Fruit fly (Drosophila melanogaster) ovary, adult (tissue): ENCODE results near the gene CG33124.
A peak's percentile ranks its signal among the peaks of the same experiment; 100 is the strongest.

Source experiments
- CG17801 ChIP-seq: fragments of 200-800 bp; optimal IDR thresholded peaks from 2 replicates; lab custom pipeline; 2019; ENCODE audit warnings: missing biosample characterization, mild to moderate bottlenecking, missing genetic modification characterization, moderate library complexity; ENCODE audit not compliant: partially characterized antibody

Gene CG33124

DNA sequence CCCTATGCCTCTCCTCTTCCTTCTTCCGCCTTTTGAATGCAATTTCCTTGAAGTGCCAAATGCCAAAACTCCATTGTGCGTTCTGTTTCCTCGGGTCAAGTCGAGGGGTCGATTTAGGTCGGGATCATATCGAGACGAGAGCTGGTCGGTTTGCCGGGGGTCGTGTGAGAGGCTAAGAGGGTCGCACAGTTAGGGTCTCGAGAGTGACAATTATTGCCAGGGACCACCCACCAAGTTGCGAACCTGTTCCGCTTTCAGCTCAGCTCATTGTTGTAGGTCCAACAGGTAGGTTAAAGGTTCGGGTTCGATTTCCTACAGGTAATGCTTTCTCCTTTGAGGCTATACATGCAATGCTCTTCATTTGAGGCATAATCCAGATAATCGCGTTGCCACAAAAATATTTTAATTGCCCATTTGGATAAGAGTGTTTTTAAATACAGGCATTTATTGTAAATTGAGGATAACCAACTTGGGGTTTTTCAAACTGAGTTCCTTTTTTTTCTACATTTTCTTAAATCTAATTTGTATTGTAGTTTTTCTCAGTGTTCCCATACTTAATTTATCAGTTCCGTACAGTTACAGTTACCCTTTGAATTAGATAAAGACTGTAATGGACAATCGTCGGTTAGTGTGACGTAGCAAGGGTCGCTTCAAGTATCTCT lies 36.3 kb downstream of the CG33124 start:
- no peak for TF ChIP-seq CG17801 (GFP tag; lab: Kevin White, UChicago)

DNA sequence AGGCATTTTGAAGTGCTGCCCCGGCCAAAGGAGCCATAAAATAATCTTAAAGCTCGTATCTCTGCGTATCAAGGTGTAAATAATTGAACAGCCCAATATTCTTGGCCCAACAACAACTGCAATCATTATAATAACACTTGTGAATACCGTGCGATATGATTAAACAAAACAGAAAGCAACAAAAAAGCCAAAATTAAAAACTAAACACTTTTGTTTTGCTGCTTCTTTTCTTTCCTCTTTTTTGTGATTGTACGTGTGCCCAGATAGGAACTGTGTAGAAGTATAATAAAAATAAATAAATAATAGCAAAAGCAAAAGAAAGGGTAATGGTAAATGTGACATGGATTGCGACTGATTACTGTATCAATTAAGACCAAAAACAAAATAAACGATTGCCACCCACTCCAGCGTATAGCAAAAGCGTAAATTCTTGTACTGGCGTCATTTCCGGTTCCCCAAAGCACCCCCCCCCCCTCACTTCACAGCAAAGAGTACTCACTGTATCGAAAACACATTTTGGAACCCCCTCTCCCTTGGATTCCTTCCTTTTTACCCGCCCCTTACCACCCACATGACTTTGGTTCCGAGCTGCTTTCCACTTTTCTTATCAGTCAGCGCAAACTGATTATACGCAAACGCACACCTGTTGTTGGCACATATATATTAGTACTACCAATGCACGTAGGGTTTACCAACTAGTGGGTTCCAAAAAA lies 37.4 kb downstream of the CG33124 start:
- TF ChIP-seq CG17801 (GFP tag; lab: Kevin White, UChicago), result peak; percentile 56

DNA sequence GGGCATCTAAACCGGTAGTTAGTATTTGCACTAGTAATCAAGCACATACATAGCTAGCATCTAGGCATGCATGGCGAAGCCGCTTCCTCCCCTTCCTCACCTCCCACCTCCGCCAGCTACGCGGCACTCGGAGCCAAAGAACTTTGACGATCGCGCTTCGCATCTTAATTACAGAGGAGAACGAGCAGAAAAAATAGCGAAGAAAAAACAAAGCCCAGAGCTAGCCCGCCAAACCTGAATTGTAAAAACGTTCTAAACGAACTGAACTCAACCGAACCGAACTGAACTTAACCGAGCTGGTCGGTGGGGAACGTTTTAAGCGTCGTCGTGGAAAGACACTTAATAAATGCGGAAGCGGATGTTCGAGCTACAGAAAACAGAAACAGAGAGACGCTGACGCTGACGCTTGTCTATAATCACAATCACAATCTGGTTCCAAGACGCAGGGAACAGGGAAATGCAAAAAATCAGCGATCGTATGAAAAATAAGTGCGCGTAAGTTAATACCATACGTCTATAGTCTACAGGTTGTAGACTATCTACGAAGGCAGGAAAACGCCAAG lies 39.9 kb downstream of the CG33124 start:
- no peak for TF ChIP-seq CG17801 (GFP tag; lab: Kevin White, UChicago)

DNA sequence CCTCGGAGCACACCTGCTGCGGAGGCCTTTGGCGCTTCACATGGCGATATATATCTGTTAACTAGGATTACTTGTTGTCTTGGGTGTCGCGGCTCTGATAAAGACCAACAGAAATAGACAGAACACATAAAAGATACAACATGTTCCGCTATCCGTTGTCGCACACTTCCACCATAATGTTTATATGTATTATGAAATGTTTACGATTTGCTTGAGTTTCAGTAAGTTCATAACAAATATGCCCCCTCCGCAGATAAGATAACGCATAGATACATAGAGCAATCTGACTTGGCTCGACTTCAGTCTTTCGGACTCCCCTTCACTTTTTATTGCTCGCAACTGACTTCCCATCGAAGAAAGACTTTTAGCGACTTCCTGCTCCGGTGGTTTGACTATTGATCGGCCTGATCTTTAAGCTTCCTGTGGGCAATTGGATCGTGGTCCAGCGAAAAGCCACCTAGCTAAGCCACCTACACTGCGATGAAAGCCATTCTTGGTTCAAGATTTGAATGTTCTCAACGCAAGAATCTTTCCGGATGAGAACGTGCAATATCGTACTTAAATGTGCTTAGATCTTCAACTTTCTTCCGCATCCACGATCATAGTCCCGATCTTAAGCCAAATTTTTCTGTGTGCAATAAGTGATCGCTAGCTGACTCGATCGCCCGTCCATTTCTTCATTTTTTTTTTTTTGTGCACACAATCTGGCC lies 40.6 kb downstream of the CG33124 start:
- TF ChIP-seq CG17801 (GFP tag; lab: Kevin White, UChicago), result no peak

DNA sequence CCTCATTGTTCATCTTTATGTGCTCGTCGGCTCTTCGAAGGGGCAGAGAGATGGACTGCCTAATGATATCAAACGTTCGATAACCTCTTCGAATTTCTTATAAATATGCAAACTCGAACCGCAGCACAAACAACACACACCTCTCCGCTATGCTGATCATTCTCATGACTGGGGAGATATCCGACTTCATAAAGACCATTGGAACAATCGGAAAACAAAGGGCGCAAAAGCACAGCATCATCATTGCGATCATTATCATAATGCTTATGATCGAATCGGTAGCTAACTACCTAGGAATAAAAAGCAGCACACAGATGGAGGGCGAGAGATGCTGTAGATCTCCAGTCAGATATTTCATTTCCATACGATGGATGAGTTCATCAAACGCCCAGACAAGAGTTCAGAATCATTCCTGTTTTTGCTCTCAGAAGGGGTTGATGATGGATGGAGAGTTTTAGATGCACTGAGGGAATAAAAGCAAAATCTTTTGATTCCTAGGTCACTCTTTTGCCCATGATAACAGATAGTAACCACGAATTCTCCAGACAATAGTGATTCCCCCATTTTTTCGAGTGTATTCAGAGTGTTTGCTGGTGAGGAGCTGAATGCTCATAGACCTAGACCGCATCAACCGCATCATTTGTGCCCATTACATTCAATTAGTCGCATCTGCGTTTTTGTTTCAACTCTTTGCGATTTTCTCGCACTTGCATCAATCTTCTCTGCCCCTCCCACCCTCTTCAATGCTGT lies 41.8 kb downstream of the CG33124 start:
- no peak for TF ChIP-seq CG17801 (GFP tag; lab: Kevin White, UChicago)

DNA sequence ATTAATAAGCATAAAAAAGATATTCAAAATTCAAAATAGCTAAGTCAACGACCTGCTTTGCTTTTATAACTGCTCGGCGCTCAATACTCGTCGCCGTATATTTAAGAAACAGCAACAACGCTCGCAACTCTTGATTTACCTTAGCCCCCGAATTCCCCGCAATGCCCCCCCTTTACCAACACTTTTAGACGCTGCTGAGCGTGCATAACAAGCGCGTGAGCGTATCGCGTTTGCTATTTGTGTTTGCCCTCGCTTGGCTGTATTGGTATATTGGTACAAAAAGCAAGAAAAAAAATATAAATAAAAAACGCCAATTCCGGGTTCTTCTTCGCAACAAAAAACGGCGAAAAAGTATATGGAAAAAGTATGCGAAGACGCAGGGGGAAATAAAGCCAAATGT lies 43.0 kb downstream of the CG33124 start:
- TF ChIP-seq CG17801 (GFP tag; lab: Kevin White, UChicago), result peak; percentile 92

DNA sequence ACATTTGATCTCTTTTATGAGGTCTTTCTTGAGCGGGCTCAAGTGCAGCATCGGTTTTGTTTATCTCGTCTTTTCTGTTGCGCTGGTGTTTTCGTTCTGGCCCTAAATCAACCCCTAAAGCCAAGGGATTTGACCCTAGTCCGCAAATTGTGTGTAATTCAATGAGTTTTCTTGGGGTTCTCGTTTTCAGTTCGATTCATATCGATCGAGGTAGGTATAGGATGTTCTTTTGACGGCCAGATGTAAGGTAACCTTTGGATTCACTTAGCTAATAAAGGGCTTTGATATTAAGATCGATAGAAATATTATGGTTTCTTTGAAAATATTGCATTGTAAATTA lies 43.7 kb downstream of the CG33124 start:
- no peak for TF ChIP-seq CG17801 (GFP tag; lab: Kevin White, UChicago)

DNA sequence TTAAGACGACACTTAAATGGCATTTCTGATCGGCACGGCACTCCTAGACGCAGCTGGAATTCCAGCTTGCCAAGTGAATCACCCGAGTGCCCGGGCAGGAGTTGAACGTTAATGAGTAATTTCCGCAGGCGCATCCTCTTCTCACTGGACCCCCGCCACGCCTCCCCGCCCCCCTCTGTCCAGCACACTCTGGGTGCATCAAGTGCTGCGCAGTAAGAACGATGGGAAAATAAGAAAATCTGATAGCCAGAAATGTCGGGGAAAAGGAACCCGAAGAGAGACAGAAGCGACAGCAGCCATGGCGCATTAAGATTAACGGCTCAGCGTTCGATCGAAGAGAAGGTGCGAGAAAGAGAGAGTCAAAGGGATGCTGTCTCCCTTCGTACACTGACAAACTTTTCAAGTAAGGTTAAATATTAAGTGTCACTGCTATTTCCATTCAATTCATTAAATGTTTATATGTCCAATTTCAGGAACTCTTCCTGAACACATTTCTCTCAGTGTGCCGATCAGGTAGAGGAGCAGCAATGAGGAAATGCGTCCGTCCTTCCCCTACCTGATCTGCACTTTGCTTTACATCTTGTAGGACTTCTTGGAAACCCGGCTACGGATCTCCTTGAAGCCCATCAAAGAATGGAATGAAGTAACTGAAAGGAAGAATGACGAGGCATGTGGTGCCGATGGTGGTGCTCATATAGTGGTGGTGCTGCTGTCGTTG lies 44.2 kb downstream of the CG33124 start:
- no peak for TF ChIP-seq CG17801 (GFP tag; lab: Kevin White, UChicago)

DNA sequence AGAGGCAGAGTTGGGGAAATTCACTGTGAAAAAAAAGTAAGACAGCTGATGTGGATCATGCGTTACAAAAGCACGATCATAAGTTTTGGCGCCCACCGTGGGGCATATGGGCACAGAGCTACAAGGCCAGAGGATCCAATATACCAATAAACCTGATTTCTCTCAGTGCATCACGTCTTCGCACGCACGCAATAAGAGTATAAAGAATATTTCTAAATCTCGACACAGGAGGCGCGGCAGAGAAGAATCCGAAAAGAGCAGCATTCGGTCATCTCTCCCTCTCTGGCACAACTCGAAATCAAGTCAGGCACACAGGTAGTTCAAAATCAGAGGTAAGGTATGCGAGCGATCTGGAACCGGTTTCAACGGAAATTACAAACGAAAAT lies 45.3 kb downstream of the CG33124 start:
- no peak for TF ChIP-seq CG17801 (GFP tag; lab: Kevin White, UChicago)

DNA sequence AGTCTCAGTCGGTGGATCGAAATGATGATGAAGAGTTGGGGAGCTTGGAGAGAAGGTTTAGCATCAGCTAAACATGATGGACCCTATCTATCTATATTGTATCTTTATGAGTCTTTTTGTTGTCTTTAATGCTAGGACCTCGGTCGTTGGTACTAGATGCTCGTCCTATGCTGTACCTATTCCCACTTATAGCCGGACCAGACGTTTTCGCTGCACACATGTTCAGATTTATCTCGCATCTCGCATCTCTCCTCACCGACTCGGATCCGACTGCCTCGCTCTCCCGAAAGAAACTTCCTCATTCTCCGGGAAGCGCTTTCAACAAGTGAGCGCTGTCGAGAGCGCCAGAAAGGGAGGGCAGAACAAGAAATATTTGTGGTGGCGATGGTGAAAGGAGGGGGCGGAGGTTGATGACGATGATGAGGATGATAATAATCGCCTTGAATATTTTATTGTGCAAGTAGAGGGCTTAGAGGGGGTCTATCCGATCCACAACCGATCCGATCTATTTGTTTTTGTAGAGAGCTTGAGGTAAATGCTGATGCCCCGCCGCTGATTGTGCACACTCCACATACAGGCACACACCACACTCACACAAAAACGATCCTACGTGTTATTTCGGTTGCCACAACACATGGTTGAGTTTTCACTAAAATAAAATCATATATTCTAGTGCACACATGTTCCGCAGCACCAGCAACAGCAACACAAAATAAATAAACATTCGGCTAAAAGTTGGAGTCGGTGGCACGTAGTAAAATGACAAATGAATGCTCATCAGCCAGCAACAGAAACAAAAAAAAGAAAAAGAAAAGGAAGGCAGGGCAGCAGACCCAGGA lies 46.0 kb downstream of the CG33124 start:
- TF ChIP-seq CG17801 (GFP tag; lab: Kevin White, UChicago), result no peak

DNA sequence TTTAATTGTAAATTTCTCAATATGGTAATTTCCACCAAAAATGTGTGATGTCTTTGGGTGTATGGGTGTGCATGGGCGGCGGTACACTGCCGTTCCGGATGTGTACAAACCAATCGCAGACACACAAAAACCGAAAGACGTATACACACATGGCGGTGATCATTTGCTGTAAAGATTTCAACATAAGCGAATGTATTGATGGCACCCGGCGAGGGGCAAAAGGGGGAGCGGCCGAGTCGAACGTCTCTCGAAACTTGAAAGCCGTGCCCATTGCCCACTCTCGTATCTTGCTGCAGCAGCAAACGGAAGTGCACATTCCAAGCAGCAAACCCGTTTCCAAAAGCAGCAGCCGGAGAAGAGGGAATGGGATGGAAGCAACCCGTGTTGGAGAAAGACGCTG lies 46.6 kb downstream of the CG33124 start:
- TF ChIP-seq CG17801 (GFP tag; lab: Kevin White, UChicago), result no peak

DNA sequence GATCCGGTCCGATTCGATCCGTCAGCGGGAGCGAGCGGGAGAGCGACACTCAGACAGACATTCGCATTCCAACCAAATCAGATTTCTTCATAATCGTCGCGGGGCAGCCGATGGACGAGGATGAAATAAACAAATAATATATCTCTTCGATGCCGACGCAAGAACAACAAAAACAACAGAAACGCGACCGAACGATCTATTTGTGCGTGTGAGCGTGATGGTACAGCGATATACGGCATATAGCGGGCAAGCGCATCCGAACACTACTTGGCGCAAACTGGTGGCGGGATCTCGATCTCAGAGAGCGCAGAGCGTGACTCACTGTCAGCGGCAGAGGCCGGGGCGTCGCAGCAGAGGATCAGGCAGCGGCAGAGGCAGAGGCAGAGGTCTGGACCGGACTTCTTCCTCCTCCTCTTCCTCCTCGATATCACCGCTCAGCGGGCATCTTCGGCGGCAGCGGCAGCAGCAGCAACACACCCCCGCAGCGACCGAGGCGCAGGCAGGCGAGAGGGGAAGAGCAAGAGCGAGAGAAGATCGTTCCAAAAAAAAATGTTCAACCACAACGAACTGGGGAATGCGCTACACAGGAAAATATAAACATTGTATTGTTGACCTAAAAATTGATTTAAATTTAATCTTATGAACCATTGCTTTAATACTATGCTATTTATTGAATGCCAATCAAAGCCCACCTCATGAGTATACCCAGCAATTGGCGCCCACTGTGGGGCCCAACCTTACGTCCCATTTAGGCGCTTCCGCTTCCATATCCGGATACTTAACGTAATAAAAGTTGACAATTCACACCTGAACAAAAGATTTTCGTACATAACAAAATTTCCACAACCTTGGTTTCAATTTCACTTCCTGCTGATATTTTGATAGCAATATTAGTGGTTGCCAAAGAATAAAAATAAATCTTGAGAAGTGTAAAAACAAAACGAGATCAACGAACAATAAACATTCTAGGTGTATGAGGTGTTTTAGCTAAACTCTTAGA lies 47.4 kb downstream of the CG33124 start:
- no peak for TF ChIP-seq CG17801 (GFP tag; lab: Kevin White, UChicago)
